Worm (Caenorhabditis elegans): ENCODE results near the gene ZC190.8.
"Not testable (repeated sequence)": the region's sequence is repeated elsewhere in the genome, so short reads cannot be mapped to it uniquely, and the experiment has no call there.

DNA sequence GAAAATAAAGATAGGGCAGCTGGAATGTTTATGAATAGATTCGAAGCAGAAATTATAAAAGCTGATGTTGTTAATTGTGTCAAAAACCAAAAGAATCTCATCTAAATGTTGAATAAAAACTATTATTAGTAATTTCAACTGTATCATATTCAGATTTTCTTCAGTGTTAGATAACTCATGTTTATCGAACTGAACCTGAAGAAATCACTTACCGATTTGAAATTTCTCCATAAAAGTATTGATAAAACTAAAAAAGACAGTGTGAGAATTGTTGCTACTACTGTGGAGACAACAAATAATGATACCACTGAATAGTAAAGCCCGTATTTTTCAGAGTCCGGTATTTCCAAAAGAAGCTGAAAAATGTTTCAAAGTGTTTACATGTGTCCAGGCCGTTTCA, 34.6 kb upstream of the ZC190.8 start, which contains the start of gene ZC196.8:
- TF ChIP-seq ceh-82 (tag; optimal IDR thresholded peaks at IDR 0.05); zag-1 (tag; optimal IDR thresholded peaks at IDR 0.05); hif-1 (tag; optimal IDR thresholded peaks at IDR 0.05); pqm-1 (tag; optimal IDR thresholded peaks at IDR 0.05); unc-62 (GFP tag; optimal IDR thresholded peaks at IDR 0.05 in 1 of 2); unc-62 (tag; optimal IDR thresholded peaks at IDR 0.05); pha-4 (GFP tag; IDR thresholded peaks at IDR 0.05); pha-4 (tag; optimal IDR thresholded peaks at IDR 0.05); F10B5.3 (tag; optimal IDR thresholded peaks at IDR 0.05); dpl-1 (GFP tag; optimal IDR thresholded peaks at IDR 0.05); spr-3 (GFP tag; optimal IDR thresholded peaks at IDR 0.05); php-3 (GFP tag; IDR thresholded peaks at IDR 0.05); ama-1 (optimal IDR thresholded peaks at IDR 0.05); mep-1 (tag; optimal IDR thresholded peaks at IDR 0.05); vab-7 (GFP tag; IDR thresholded peaks at IDR 0.05); fkh-10 (GFP tag; optimal IDR thresholded peaks at IDR 0.05): not testable (repeated sequence)
